Worm (Caenorhabditis elegans) whole organism, L4/young adult: Measurements from ENCODE around the gene srsx-26.

Source experiments
- W03F9.2 ChIP-seq: fragments of 150-350 bp; optimal IDR thresholded peaks from 2 replicates; lab custom pipeline; 2014; ENCODE audit warnings: missing biosample characterization, missing genetic modification characterization
- dao-5 ChIP-seq: sonication (generic microtip); optimal IDR thresholded peaks from 2 replicates; lab custom pipeline; 2016; ENCODE audit warnings: missing genotype, missing genetic modification characterization, moderate library complexity, missing compliant biosample characterization
- him-1 ChIP-seq: sonication (generic microtip); optimal IDR thresholded peaks from 2 replicates; lab custom pipeline; 2016; ENCODE audit warnings: missing genotype, missing genetic modification reagents, missing genetic modification characterization, missing compliant biosample characterization

The srsx-26 gene

DNA sequence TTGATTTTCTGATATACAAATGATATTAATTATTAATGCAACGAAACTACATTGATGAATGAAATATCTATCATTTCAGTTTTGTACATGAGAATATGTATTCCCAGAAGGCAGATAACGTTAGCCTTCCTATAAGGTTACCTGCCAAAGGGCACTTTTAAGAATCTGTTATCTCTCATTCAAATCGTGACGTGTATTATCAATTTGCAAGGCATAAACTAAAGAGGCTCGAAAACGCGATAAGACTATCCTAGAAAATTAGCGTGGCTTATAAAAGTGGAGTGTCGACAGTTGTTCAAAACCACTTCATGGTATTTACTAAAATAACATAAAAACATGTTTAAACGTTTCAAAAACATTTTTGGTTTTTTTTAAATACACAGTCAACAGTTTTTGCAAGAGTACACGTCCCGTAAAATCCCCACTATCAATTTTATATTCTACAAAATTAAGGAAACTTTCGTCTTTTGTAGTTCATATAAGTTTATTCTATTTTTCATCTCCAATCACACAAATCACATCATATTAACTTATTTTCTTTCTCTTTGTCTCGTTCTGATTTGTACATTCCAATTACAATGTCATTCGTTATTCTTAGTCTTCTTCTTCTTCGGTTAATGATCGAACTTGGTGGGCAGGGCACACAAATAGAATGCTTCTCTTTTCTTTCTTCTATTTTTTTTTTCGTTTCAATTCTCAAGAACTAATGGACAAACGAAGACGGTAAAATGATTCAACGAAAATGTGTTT is 23.5 kb upstream of the srsx-26 start, which contains the start of gene C08B6.10:
C08B6.10 (plus strand) TSS at position 700 of the 750 bp plus-strand sequence.
- TF ChIP-seq him-1 (tag; lab: Kevin White, UChicago) (no peak), dao-5 (tag; lab: Kevin White, UChicago) (no peak), W03F9.2 (no peak)

DNA sequence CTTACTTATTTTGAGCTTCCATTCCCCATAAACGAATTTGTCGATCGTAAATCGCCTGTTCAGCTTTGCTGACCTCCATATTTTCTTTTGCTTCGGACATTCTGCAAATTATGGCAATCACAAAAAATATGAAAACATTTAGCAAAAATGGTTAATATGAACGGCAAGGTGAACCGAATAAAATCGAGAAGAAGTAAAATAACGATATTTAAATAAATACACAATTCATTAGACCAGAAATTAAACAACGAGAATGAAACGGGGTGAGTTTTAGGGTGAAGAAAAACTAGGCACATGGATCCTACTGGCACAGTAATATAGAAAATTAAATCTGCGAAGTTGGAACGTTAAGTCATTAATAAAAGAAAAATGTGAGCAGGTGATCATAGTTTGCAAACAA is 18.3 kb upstream of the srsx-26 start, which contains the start of gene aos-1:
aos-1 (minus strand) TSS at position 101 of the 400 bp plus-strand sequence.
- TF ChIP-seq W03F9.2 (no peak), dao-5 (tag; lab: Kevin White, UChicago) (no peak), him-1 (tag; lab: Kevin White, UChicago) (no peak)

DNA sequence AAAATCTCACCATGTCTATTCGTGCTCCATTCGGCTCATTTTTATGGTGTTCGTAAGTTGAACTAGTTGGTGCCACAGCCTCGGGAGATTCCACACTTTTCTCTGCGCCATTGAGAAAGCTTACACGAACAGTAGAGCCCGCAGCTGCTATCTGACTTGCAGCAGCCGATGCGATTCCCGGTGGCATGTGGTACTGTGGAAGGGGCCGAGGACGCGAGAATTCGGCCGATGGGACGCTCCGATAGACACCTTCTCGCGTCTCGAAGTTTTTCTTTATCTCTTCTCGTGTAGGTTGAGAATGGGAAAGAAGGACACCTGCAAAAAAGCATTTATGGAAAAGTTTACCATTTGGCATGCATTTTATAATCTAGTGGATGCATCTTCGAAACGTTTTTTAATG is 15.2 kb upstream of the srsx-26 start:
- no peak for TF ChIP-seq him-1 (tag; lab: Kevin White, UChicago)
- no peak for TF ChIP-seq W03F9.2
- TF ChIP-seq dao-5 (tag; lab: Kevin White, UChicago) = no peak

DNA sequence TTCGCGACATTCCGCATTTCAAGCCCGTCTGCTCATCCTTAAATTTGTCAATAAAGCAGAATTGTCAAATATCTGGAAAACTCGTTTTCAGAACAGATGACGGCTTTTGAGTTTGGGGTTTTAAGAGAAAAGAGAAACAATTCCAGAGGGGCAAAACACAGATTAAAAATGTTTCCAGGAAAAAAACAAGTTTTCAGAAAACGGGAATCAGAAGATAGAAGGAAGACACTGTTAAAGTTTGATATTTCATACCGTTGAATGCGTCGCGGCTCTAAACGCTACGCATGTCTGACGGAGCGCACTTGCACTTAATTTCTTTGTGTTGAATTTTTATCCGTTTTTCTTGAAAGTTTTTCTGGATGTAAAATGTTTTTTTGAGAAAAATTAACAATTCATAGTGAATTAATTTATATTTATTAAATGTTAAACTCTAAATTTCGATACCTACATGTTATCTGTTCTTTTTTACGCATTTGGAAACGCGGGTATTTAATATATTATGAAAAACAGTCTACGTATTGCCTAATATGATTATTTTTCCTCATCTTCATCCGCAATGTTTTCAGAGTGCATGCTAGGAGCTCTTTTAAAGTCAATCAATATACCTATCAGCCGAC is 14.3 kb upstream of the srsx-26 start, which contains the start of the genes C08B6.18, wdr-20 and C08B6.8:
C08B6.18 (minus strand) TSS at position 51 of the 617 bp plus-strand sequence.
wdr-20 (minus strand) TSS at position 82 of the 617 bp plus-strand sequence.
C08B6.8 (plus strand) TSS at position 567 of the 617 bp plus-strand sequence.
- TF ChIP-seq him-1 (tag; lab: Kevin White, UChicago) (no peak), dao-5 (tag; lab: Kevin White, UChicago) (no peak), W03F9.2 (no peak)

DNA sequence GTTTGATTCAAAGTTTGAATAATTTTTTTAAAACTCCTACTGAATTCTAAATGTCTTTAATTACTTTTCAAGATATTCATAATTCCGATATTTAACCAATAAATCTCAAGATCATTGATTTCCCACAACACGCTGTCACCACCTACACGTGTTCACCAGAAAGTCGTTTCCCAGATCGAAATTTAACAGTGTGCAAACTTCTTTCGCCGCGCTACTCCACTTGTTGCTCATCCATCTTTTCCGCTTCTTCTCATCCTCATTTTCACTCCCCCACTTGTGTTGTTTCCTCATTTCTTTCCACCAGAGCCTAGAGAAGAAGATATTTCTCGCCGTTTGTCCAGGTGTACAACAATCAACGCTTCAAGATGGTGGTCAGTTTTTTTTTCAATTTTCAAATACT is 2.8 kb upstream of the srsx-26 start, which contains the start of gene C51E3.9:
C51E3.9 (plus strand) TSS at position 301 of the 400 bp plus-strand sequence.
- TF ChIP-seq dao-5 (tag; lab: Kevin White, UChicago) = no peak
- TF ChIP-seq W03F9.2 = no peak
- no peak for TF ChIP-seq him-1 (tag; lab: Kevin White, UChicago)

DNA sequence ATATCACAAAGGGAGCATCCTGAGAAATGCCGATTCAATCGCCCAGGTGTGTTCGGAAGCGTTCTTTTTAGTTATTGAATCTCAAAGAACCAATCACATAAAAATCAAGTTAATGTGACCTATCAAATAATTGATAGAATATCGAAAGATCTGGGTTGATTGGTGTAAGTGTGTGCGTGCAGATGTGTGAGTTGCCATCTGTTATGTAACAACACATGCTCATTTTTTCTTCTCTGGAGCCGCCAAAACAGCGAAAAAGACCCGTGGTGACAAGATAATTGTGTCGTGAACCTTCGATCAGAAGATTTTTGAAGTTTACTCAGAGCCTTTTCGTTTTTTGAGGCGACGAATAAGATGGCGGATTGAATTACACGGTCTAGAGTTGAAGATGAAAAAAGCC is 1.7 kb upstream of the srsx-26 start:
- TF ChIP-seq him-1 (tag; lab: Kevin White, UChicago) = no peak

DNA sequence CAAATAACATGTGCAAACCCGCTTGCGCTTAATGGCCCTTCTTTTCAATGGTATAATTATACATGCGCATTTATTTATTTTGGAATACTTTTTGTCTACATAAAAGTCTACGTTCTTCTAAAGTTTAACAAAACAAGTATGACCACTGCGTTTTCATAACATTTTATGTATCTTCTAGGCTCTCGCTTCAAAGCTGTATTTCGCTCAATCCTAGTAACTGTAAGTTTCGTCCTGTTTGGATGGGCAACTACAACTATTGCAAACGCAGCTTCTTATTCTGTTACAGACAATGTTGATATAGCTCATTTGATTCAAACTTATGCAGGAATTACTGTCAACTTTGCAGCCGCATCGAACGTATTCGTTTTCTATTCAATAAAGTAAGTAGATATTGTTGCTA is 1.3 kb downstream of the srsx-26 start, which contains the start of gene srsx-27:
srsx-27 (plus strand) TSS at position 301 of the 400 bp plus-strand sequence.
- TF ChIP-seq dao-5 (tag; lab: Kevin White, UChicago) (no peak), him-1 (tag; lab: Kevin White, UChicago) (no peak), W03F9.2 (no peak)

DNA sequence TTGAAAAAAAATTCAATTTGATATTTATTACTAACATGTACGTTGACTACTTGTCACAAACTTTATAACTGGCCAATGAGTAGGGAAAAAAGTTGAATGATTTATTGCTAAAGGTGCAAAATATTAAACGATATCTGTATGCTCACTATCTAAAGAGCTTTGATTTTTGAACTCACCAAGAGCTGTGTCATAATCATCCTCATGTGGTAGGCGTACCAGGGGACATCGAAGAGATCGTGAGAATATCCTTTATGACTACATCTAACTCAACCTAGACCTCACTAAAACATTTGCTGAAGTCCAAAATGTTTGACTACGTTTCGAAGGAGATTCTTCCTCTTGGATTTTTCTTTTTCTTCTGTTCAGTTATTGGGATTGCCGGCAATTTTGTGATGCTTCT is 3.8 kb downstream of the srsx-26 start, which contains the start of gene srsx-28:
srsx-28 (plus strand) TSS at position 301 of the 400 bp plus-strand sequence.
- TF ChIP-seq him-1 (tag; lab: Kevin White, UChicago) (no peak), W03F9.2 (no peak), dao-5 (tag; lab: Kevin White, UChicago) (no peak)

DNA sequence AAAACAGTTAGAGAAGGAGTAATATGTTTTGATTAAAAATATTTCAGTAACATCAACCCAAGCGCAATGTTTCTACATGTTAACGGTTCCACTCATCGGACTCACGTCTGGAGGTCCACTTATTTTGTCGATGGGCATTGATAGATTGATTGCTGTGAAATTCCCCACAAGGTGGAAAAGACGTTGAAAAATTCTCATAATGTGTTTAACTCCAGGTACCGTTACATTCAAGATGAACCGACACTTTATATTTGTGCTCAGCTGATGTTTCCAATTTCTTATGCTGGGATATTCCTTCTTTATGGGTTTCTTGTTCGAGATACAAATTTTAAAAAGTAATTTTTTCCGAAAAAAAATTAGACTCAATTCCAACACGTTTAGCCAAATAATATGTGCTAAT is 4.6 kb downstream of the srsx-26 start:
- no peak for TF ChIP-seq him-1 (tag; lab: Kevin White, UChicago)
- TF ChIP-seq W03F9.2 = no peak
- TF ChIP-seq dao-5 (tag; lab: Kevin White, UChicago) = no peak

DNA sequence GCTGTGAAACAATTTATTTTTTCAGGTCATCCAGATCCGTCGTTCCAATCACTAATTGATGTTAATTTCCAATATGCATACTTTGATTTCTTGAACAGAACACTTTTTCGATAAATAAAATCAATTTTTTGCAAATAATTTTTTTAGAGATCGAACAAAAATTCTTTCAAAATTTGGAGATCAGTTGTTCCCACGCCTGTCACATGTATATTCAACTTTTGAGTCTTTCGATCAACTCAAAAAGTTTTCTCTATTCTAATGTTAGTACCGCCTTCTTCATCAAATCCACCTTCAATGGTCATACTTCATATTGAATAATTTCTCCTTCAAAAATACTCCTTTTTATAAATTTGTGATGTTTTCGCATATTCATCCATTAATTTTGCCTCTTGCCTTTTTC is 6.2 kb downstream of the srsx-26 start, which contains the start of gene srsx-29:
srsx-29 (plus strand) TSS at position 301 of the 400 bp plus-strand sequence.
- no peak for TF ChIP-seq dao-5 (tag; lab: Kevin White, UChicago)
- TF ChIP-seq him-1 (tag; lab: Kevin White, UChicago) = no peak
- TF ChIP-seq W03F9.2 = no peak

DNA sequence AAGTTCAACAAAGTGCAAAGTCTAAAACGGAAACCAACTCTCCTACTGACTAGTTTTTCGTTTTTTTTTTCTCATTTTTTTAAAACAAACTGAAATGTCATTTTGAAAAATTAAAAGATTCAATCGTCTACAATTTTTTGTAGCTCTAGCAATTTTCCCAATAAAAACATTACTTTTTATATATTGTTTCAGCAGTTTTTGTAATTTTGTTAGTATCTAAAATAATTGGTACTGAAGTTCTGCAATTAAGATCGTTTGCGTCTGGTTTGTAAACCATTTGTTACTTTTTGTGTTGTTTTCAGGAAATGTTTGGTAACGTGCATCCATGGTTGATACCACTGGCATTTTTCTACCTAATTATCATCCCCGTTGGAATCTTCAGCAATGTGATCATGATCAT is 10.1 kb downstream of the srsx-26 start, which contains the start of gene srsx-30:
srsx-30 (plus strand) TSS at position 301 of the 400 bp plus-strand sequence.
- TF ChIP-seq him-1 (tag; lab: Kevin White, UChicago) = no peak
- no peak for TF ChIP-seq dao-5 (tag; lab: Kevin White, UChicago)
- TF ChIP-seq W03F9.2 = no peak

DNA sequence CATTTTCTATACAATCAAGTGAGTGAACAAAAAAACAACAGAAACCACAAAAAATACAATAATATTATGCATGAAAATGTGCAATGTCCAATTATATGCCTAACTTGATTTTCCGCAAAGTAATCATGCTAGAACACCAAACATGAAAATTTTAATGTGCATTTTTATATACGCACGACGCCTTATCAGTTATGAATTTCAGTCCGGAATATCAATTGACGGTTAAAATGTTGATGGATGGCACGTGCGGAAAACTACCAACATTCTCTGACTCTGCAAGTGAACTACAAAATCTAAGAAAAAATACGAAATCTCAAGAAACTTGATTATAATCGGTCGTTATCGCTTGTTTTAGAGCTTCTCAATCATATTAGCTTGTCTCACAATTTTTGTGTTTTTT is 11.5 kb downstream of the srsx-26 start:
- TF ChIP-seq dao-5 (tag; lab: Kevin White, UChicago) (no peak), him-1 (tag; lab: Kevin White, UChicago) (no peak), W03F9.2 (no peak)

DNA sequence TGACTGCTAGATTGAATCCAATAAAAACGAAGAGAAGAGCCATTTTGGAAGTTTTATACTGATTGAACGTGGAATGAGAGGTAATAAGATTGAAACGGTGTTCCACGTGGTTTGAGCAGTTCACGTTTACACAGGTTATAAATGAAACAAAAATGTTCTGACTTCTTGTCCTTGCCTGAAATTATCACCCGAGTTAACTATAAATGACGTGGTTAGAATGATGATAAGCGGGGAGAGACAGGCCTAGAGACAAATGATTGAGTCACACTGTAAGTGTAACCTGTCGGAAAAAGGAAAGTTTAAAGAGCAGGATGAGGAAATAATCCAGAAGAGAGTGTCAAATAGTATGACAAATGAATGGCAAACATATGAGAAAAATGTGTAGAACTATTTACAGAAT is 12.5 kb downstream of the srsx-26 start, which contains the start of gene C51E3.10:
C51E3.10 (minus strand) TSS at position 181 of the 400 bp plus-strand sequence.
- TF ChIP-seq him-1 (tag; lab: Kevin White, UChicago) = no peak
- no peak for TF ChIP-seq dao-5 (tag; lab: Kevin White, UChicago)
- no peak for TF ChIP-seq W03F9.2

DNA sequence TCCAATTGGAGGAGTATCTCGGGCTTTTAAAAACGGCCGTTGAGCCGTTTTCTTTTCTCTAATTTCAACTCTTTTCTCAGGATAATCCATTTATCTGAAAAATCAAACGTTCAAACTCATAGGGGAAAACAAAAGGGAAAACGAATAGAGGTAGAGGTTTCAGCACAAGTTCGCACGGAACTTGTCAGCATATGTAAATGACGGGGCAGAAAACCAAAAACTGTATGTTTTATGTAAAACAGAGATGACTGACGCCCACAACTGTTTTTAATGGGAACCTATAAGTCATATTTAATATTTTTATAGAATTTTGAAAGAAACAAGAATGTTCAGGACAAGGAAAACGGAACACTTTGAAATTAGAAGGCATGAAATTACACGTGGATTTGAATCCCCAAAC is 17.9 kb downstream of the srsx-26 start, which contains the start of gene C51E3.6:
C51E3.6 (minus strand) TSS at position 101 of the 400 bp plus-strand sequence.
- no peak for TF ChIP-seq dao-5 (tag; lab: Kevin White, UChicago)
- no peak for TF ChIP-seq W03F9.2
- TF ChIP-seq him-1 (tag; lab: Kevin White, UChicago) = no peak
